Fruit fly (Drosophila melanogaster) Kc167 (cell line): Measurements from ENCODE around the gene Pgant4.

Source experiments
- Sin3A ChIP-seq: fragments of >200 bp; optimal IDR thresholded peaks from 2 replicates; lab custom pipeline; 2018; ENCODE audit warnings: missing external identifiers
- insv ChIP-seq: fragments of >200 bp; optimal IDR thresholded peaks from 3 replicates; lab custom pipeline; 2018; ENCODE audit warnings: missing external identifiers

dm6 chr2L:3506806-3507205 is 34.4 kb downstream of the Pgant4 start:
- TF ChIP-seq insv (no peak), Sin3A (lab: Kevin White, UChicago) (no peak)
